Fruit fly (Drosophila melanogaster) whole organism, embryonic: ENCODE measurements around the gene lwr.

ENCODE experiments used
- ATbp ChIP-seq: fragments of 200-800 bp; sonication (Bioruptor generic); optimal IDR thresholded peaks from 2 replicates; lab custom pipeline; 2017; ENCODE audit warnings: missing biosample characterization, mild to moderate bottlenecking, missing genetic modification characterization, missing genetic modification reagents
- Ada2b ChIP-seq: fragments of 200-800 bp; sonication (Bioruptor generic); IDR thresholded peaks from 2 replicates; pipeline ENCODE4 v1.3.6; 2022; ENCODE audit warnings: missing biosample characterization, missing genetic modification characterization
- Adf1 ChIP-seq: fragments of 200-800 bp; sonication (Bioruptor generic); IDR thresholded peaks from 2 replicates; pipeline ENCODE4 v1.3.6; 2022; ENCODE audit warnings: missing biosample characterization, missing genetic modification characterization
- Asciz ChIP-seq: fragments of 200-800 bp; sonication (Bioruptor generic); optimal IDR thresholded peaks from 2 replicates; lab custom pipeline; 2017; ENCODE audit warnings: missing biosample characterization, mild to moderate bottlenecking, missing genetic modification characterization, missing genetic modification reagents
- Atf3 ChIP-seq: fragments of 200-800 bp; sonication (Bioruptor generic); optimal IDR thresholded peaks from 3 replicates; lab custom pipeline; 2016; ENCODE audit warnings: missing biosample characterization, missing genetic modification characterization
- Awh ChIP-seq: fragments of 200-800 bp; sonication (Bioruptor generic); IDR thresholded peaks from 2 replicates; pipeline ENCODE4, ENCODE4 v1.3.6; 2022; ENCODE audit warnings: missing biosample characterization, missing genetic modification characterization
- CG10267 ChIP-seq: fragments of 200-800 bp; sonication (Bioruptor generic); optimal IDR thresholded peaks from 2 replicates; lab custom pipeline; 2018; ENCODE audit warnings: missing biosample characterization, mild to moderate bottlenecking, missing genetic modification characterization, moderate library complexity
- CG10431 ChIP-seq: fragments of 200-800 bp; sonication (Bioruptor generic); optimal IDR thresholded peaks from 3 replicates; lab custom pipeline; 2018; ENCODE audit warnings: missing biosample characterization, mild to moderate bottlenecking, missing genetic modification characterization
- CG11695 ChIP-seq: fragments of 200-800 bp; sonication (Bioruptor generic); IDR thresholded peaks from 3 replicates; pipeline ENCODE4 v1.3.6; 2022; ENCODE audit warnings: missing biosample characterization, missing genetic modification characterization
- CG12104 ChIP-seq: fragments of 200-800 bp; sonication (Bioruptor generic); optimal IDR thresholded peaks from 3 replicates; lab custom pipeline; 2016; ENCODE audit warnings: missing biosample characterization, missing genetic modification characterization
- CG12299 ChIP-seq: fragments of 200-800 bp; sonication (Bioruptor generic); optimal IDR thresholded peaks from 2 replicates; lab custom pipeline; 2018; ENCODE audit warnings: missing biosample characterization, mild to moderate bottlenecking, missing genetic modification characterization
- CG12769 ChIP-seq: fragments of 200-800 bp; sonication (Bioruptor generic); optimal IDR thresholded peaks from 2 replicates; lab custom pipeline; 2019; ENCODE audit warnings: missing biosample characterization, mild to moderate bottlenecking, missing genetic modification characterization, moderate library complexity
- CG13287 ChIP-seq: fragments of 200-800 bp; sonication (Bioruptor generic); IDR thresholded peaks from 2 replicates; pipeline ENCODE4 v1.3.6; 2022; ENCODE audit warnings: missing biosample characterization, missing genetic modification characterization; ENCODE audit not compliant: partially characterized antibody
- CG17385 ChIP-seq: fragments of 200-800 bp; sonication (Bioruptor generic); optimal IDR thresholded peaks from 3 replicates; lab custom pipeline; 2018; ENCODE audit warnings: missing biosample characterization, mild to moderate bottlenecking, missing genetic modification characterization
- CG17612 ChIP-seq: fragments of 200-800 bp; sonication (Bioruptor generic); IDR thresholded peaks from 2 replicates; pipeline ENCODE4 v1.3.6; 2022; ENCODE audit warnings: missing biosample characterization, missing genetic modification characterization
- CG17802 ChIP-seq: fragments of 200-800 bp; sonication (Bioruptor generic); optimal IDR thresholded peaks from 2 replicates; lab custom pipeline; 2018; ENCODE audit warnings: missing biosample characterization, mild to moderate bottlenecking, missing genetic modification characterization, moderate library complexity
- CG5245 ChIP-seq: fragments of 200-800 bp; sonication (Bioruptor generic); optimal IDR thresholded peaks from 3 replicates; lab custom pipeline; 2016; ENCODE audit warnings: missing biosample characterization, missing genetic modification characterization
- CG6791 ChIP-seq: fragments of 200-800 bp; sonication (Bioruptor generic); IDR thresholded peaks from 3 replicates; pipeline ENCODE4 v1.3.6; 2022; ENCODE audit warnings: missing biosample characterization, missing genetic modification characterization; ENCODE audit not compliant: partially characterized antibody
- CG7928 ChIP-seq: fragments of 200-800 bp; sonication (Bioruptor generic); optimal IDR thresholded peaks from 2 replicates; lab custom pipeline; 2017; ENCODE audit warnings: missing biosample characterization, mild to moderate bottlenecking, missing genetic modification characterization
- CG8924 ChIP-seq: fragments of 200-800 bp; optimal IDR thresholded peaks from 3 replicates; lab custom pipeline; 2019; ENCODE audit warnings: missing biosample characterization, mild to moderate bottlenecking, missing genetic modification characterization, moderate library complexity
- CoRest ChIP-seq: fragments of 200-800 bp; sonication (Bioruptor generic); optimal IDR thresholded peaks from 3 replicates; lab custom pipeline; 2018; ENCODE audit warnings: missing biosample characterization, mild to moderate bottlenecking, missing genetic modification characterization, moderate library complexity
- CrebB ChIP-seq: fragments of 200-800 bp; sonication (Bioruptor generic); optimal IDR thresholded peaks from 3 replicates; lab custom pipeline; 2018; ENCODE audit warnings: missing biosample characterization, mild to moderate bottlenecking, missing genetic modification characterization
- D19B ChIP-seq: fragments of 200-800 bp; sonication (Bioruptor generic); optimal IDR thresholded peaks from 2 replicates; lab custom pipeline; 2017; ENCODE audit warnings: missing biosample characterization, mild to moderate bottlenecking, missing genetic modification characterization
- Doc2 ChIP-seq: fragments of 200-800 bp; sonication (Bioruptor generic); IDR thresholded peaks from 2 replicates; pipeline ENCODE4 v1.3.6; 2022; ENCODE audit warnings: missing biosample characterization, missing genetic modification characterization
- Eip74EF ChIP-seq, 2 experiments: fragments of 200-800 bp in 1 of 2; fragments of >200 bp in 1 of 2; sonication (Bioruptor generic) in 1 of 2; optimal IDR thresholded peaks; 2 replicates each; lab custom pipeline; 2017 to 2019; ENCODE audit warnings: missing biosample characterization in 2 of 2, missing genetic modification characterization in 2 of 2, mild to moderate bottlenecking in 1 of 2, moderate library complexity in 1 of 2
- MBD-R2 ChIP-seq: fragments of 200-800 bp; sonication (Bioruptor generic); IDR thresholded peaks from 2 replicates; pipeline ENCODE4 v1.3.6; 2022; ENCODE audit warnings: missing biosample characterization, missing genetic modification characterization
- Mes4 ChIP-seq: fragments of 200-800 bp; sonication (Bioruptor generic); optimal IDR thresholded peaks from 2 replicates; lab custom pipeline; 2016; ENCODE audit warnings: missing biosample characterization, missing genetic modification characterization
- Nf-YB ChIP-seq: fragments of 200-800 bp; sonication (Bioruptor generic); optimal IDR thresholded peaks from 3 replicates; lab custom pipeline; 2019; ENCODE audit warnings: missing biosample characterization, mild to moderate bottlenecking, missing genetic modification characterization, moderate library complexity
- Scr ChIP-seq: fragments of 200-800 bp; sonication (Bioruptor generic); IDR thresholded peaks from 2 replicates; pipeline ENCODE4 v1.3.6; 2022; ENCODE audit warnings: missing biosample characterization, missing genetic modification characterization; ENCODE audit not compliant: partially characterized antibody
- ab ChIP-seq: fragments of 200-800 bp; sonication (Bioruptor generic); optimal IDR thresholded peaks from 2 replicates; lab custom pipeline; 2016; ENCODE audit warnings: missing biosample characterization, missing genetic modification characterization
- ac ChIP-seq: fragments of 200-800 bp; sonication (Bioruptor generic); optimal IDR thresholded peaks from 3 replicates; lab custom pipeline; 2017; ENCODE audit warnings: missing biosample characterization, mild to moderate bottlenecking, missing genetic modification characterization
- ase ChIP-seq: fragments of 200-800 bp; sonication (Bioruptor generic); IDR thresholded peaks from 3 replicates; pipeline ENCODE4 v1.3.6; 2022; ENCODE audit warnings: missing biosample characterization, missing genetic modification characterization
- disco-r ChIP-seq: fragments of 200-800 bp; sonication (Bioruptor generic); optimal IDR thresholded peaks from 2 replicates; lab custom pipeline; 2016; ENCODE audit warnings: missing biosample characterization, missing genetic modification characterization
- eve ChIP-seq, 2 experiments: fragments of >200 bp; optimal IDR thresholded peaks; 2 replicates each; lab custom pipeline; 2017; ENCODE audit warnings: missing biosample characterization in 2 of 2, missing genetic modification characterization in 2 of 2
- fru ChIP-seq: fragments of >200 bp; optimal IDR thresholded peaks from 2 replicates; lab custom pipeline; 2017
- grn ChIP-seq: fragments of 200-800 bp; sonication (Bioruptor generic); optimal IDR thresholded peaks from 3 replicates; lab custom pipeline; 2017; ENCODE audit warnings: missing biosample characterization, missing genetic modification characterization
- gsb-n ChIP-seq: fragments of 200-800 bp; sonication (Bioruptor generic); optimal IDR thresholded peaks from 3 replicates; lab custom pipeline; 2018; ENCODE audit warnings: missing biosample characterization, mild to moderate bottlenecking, missing genetic modification characterization
- inv ChIP-seq: fragments of 200-800 bp; sonication (Bioruptor generic); IDR thresholded peaks from 2 replicates; pipeline ENCODE4 v1.3.6; 2022; ENCODE audit warnings: missing biosample characterization, missing genetic modification characterization; ENCODE audit not compliant: partially characterized antibody
- lbe ChIP-seq: fragments of 200-800 bp; sonication (Bioruptor generic); optimal IDR thresholded peaks from 2 replicates; lab custom pipeline; 2016; ENCODE audit warnings: missing biosample characterization, mild to moderate bottlenecking, missing genetic modification characterization
- nau ChIP-seq: fragments of 200-800 bp; sonication (Bioruptor generic); optimal IDR thresholded peaks from 3 replicates; lab custom pipeline; 2017; ENCODE audit warnings: missing biosample characterization, mild to moderate bottlenecking, missing genetic modification characterization, missing genetic modification reagents
- phol ChIP-seq: fragments of 200-800 bp; sonication (Bioruptor generic); optimal IDR thresholded peaks from 3 replicates; lab custom pipeline; 2018; ENCODE audit warnings: missing biosample characterization, mild to moderate bottlenecking, missing genetic modification characterization, moderate library complexity
- pros ChIP-seq: fragments of 200-800 bp; sonication (Bioruptor generic); optimal IDR thresholded peaks from 3 replicates; lab custom pipeline; 2019; ENCODE audit warnings: missing biosample characterization, mild to moderate bottlenecking, missing genetic modification characterization, moderate library complexity
- ro ChIP-seq: fragments of 200-800 bp; sonication (Bioruptor generic); IDR thresholded peaks from 2 replicates; pipeline ENCODE4 v1.3.6; 2022; ENCODE audit warnings: missing biosample characterization, missing genetic modification characterization
- sna ChIP-seq: fragments of 200-800 bp; sonication (Bioruptor generic); IDR thresholded peaks from 2 replicates; pipeline ENCODE4 v1.3.6; 2022; ENCODE audit warnings: missing biosample characterization, missing genetic modification characterization; ENCODE audit not compliant: partially characterized antibody
- stc ChIP-seq: fragments of 200-800 bp; sonication (Bioruptor generic); IDR thresholded peaks from 2 replicates; pipeline ENCODE4 v1.3.6; 2022; ENCODE audit warnings: missing biosample characterization, missing genetic modification characterization
- trem ChIP-seq: fragments of 200-800 bp; optimal IDR thresholded peaks from 3 replicates; lab custom pipeline; 2019; ENCODE audit warnings: missing biosample characterization, mild to moderate bottlenecking, missing genetic modification characterization, moderate library complexity
- tup ChIP-seq: fragments of 200-800 bp; sonication (Bioruptor generic); optimal IDR thresholded peaks from 2 replicates; lab custom pipeline; 2016; ENCODE audit warnings: missing biosample characterization, mild to moderate bottlenecking, missing genetic modification characterization, moderate library complexity
- unpg ChIP-seq: fragments of 200-800 bp; sonication (Bioruptor generic); optimal IDR thresholded peaks from 3 replicates; lab custom pipeline; 2018; ENCODE audit warnings: missing biosample characterization, mild to moderate bottlenecking, missing genetic modification characterization, moderate library complexity
- wek ChIP-seq: fragments of 200-800 bp; sonication (Bioruptor generic); optimal IDR thresholded peaks from 3 replicates; lab custom pipeline; 2018; ENCODE audit warnings: missing biosample characterization, mild to moderate bottlenecking, missing genetic modification characterization, moderate library complexity

Gene lwr

DNA sequence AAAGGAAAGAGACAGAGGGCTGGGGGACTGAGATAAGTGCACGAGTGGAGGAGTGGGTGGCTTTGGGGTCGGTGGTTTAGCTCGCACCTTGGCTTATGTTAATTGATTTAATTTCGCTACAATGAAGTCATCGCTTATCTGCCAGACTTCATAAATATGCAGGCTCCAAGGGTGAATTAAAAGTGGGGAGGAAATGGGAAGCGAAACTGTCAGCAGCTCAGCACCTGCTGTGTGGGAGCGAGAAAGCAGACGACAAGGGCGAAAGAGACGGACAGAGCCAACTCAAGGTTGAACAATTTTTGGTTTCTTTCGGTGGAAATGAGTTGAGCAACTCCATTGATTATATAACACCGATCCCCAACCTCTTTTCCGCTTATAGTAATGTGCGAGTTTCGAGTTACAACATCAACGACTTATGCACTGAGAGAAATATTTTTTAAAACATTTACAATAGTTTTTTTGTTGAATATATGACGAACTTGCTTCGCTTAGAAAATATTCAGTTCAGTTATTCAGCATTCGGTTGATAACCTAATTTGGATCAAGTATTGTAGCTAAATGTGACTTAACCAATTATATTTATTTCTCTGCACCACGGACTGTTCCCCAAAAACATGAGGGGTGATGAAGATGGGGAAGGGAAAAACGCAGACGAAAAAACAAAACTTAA, 21.9 kb downstream of the lwr start (continued):
- TF ChIP-seq nau (GFP tag; lab: Kevin White, UChicago): peak; percentile 75
- TF ChIP-seq CG12769 (tag; lab: Kevin White, UChicago): peak; percentile 84
- TF ChIP-seq CG10267 (tag; lab: Kevin White, UChicago): peak; percentile 86
- TF ChIP-seq disco-r (GFP tag; lab: Kevin White, UChicago): peak; percentile 75
- no peak for TF ChIP-seq CG17612 (GFP tag; lab: Robert Waterston, UW)
- no peak for TF ChIP-seq lbe (GFP tag; lab: Kevin White, UChicago)
- no peak for TF ChIP-seq CG17802
- TF ChIP-seq phol (tag; lab: Kevin White, UChicago): peak; percentile 86
- TF ChIP-seq pros: no peak
- TF ChIP-seq ro: peak; percentile 78; the same call in 1 of the 2 replicates
- no peak for TF ChIP-seq MBD-R2 (GFP tag; lab: Robert Waterston, UW)
- TF ChIP-seq CG12104 (GFP tag; lab: Kevin White, UChicago): peak; percentile 84
- TF ChIP-seq Adf1: 0 out of 2 replicates have a peak, but pooled peaks have one; percentile 10
- TF ChIP-seq D19B (GFP tag; lab: Kevin White, UChicago): no peak
- TF ChIP-seq CrebB (tag; lab: Kevin White, UChicago): peak; percentile 57
- TF ChIP-seq ac (GFP tag; lab: Kevin White, UChicago): peak; percentile 64
- TF ChIP-seq ase (GFP tag; lab: Robert Waterston, UW): peak; percentile 88
- peak; percentile 84 for TF ChIP-seq CG17385
- no peak for TF ChIP-seq Doc2 (GFP tag; lab: Robert Waterston, UW)
- peak; percentile 82 for TF ChIP-seq Ada2b (GFP tag; lab: Robert Waterston, UW)
- peak in 1 of 2 experiments; percentile 91 for TF ChIP-seq Eip74EF (GFP tag; optimal IDR thresholded peaks at IDR 0.05; lab: Kevin White, UChicago)
- peak; percentile 82 for TF ChIP-seq Atf3
- peak; percentile 92 for TF ChIP-seq CG8924 (tag; lab: Kevin White, UChicago)
- no peak for TF ChIP-seq ab (GFP tag; lab: Kevin White, UChicago)
- TF ChIP-seq Asciz (GFP tag; lab: Kevin White, UChicago): peak; percentile 86
- peak; percentile 54 for TF ChIP-seq CG10431 (GFP tag; lab: Kevin White, UChicago)
- TF ChIP-seq unpg (GFP tag; lab: Kevin White, UChicago): peak; percentile 94
- no peak for TF ChIP-seq CG13287
- TF ChIP-seq CG7928 (GFP tag; lab: Kevin White, UChicago): no peak
- TF ChIP-seq stc (GFP tag; lab: Robert Waterston, UW): peak; percentile 90
- peak; percentile 81 for TF ChIP-seq wek (GFP tag; lab: Kevin White, UChicago)
- TF ChIP-seq Nf-YB (GFP tag; lab: Kevin White, UChicago): peak; percentile 75
- peak in 1 of 2 experiments; percentile 95 for TF ChIP-seq eve (GFP tag; optimal IDR thresholded peaks at IDR 0.05; lab: Kevin White, UChicago)
- TF ChIP-seq sna (GFP tag; lab: Robert Waterston, UW): no peak
- peak; percentile 57 for TF ChIP-seq trem (tag; lab: Kevin White, UChicago)
- no peak for TF ChIP-seq grn
- TF ChIP-seq tup (GFP tag; lab: Kevin White, UChicago): peak; percentile 67
- no peak for TF ChIP-seq Scr
- peak; percentile 74 for TF ChIP-seq CG12299 (tag; lab: Kevin White, UChicago)
- no peak for TF ChIP-seq CG6791 (GFP tag; lab: Robert Waterston, UW)
- peak; percentile 82 for TF ChIP-seq Mes4 (GFP tag; lab: Kevin White, UChicago)
- TF ChIP-seq ATbp (GFP tag; lab: Kevin White, UChicago): peak; percentile 85
- TF ChIP-seq gsb-n (tag; lab: Kevin White, UChicago): peak; percentile 94
- TF ChIP-seq fru: no peak
- TF ChIP-seq inv (GFP tag; lab: Robert Waterston, UW): no peak
- peak; percentile 81 for TF ChIP-seq Awh (GFP tag; lab: Robert Waterston, UW)
- TF ChIP-seq CG5245 (GFP tag; lab: Kevin White, UChicago): peak; percentile 81
- peak; percentile 87 for TF ChIP-seq CG11695 (GFP tag; lab: Robert Waterston, UW)
- peak; percentile 91 for TF ChIP-seq CoRest (tag; lab: Kevin White, UChicago)
